Fruit fly (Drosophila melanogaster) whole organism, adult: ENCODE measurements around the gene tub.

Experiments
- CG11617 ChIP-seq: fragments of 200-800 bp; sonication (Bioruptor generic); optimal IDR thresholded peaks from 2 replicates; lab custom pipeline; 2017; ENCODE audit warnings: mild to moderate bottlenecking, missing biosample characterization, missing genetic modification reagents, missing genetic modification characterization
- CG12768 ChIP-seq: fragments of 200-800 bp; sonication (Bioruptor generic); optimal IDR thresholded peaks from 2 replicates; lab custom pipeline; 2017; ENCODE audit warnings: missing biosample characterization, missing genetic modification characterization, mild to moderate bottlenecking, moderate library complexity, missing genetic modification reagents
- CG14711 ChIP-seq: fragments of 200-800 bp; sonication (Bioruptor generic); optimal IDR thresholded peaks from 2 replicates; lab custom pipeline; 2018; ENCODE audit warnings: missing biosample characterization, mild to moderate bottlenecking, missing genetic modification characterization, moderate library complexity
- CG1620 ChIP-seq: fragments of 200-800 bp; sonication (Bioruptor generic); optimal IDR thresholded peaks from 2 replicates; lab custom pipeline; 2016; ENCODE audit warnings: missing biosample characterization, missing genetic modification characterization
- CG33017 ChIP-seq: fragments of 200-800 bp; sonication (Bioruptor generic); optimal IDR thresholded peaks from 2 replicates; lab custom pipeline; 2018; ENCODE audit warnings: missing biosample characterization, mild to moderate bottlenecking, missing genetic modification characterization, moderate library complexity
- CG5204 ChIP-seq: fragments of 200-800 bp; sonication (Bioruptor generic); optimal IDR thresholded peaks from 2 replicates; lab custom pipeline; 2016; ENCODE audit warnings: missing biosample characterization, missing genetic modification characterization
- CG7045 ChIP-seq: fragments of 200-800 bp; sonication (Bioruptor generic); optimal IDR thresholded peaks from 2 replicates; lab custom pipeline; 2017; ENCODE audit warnings: missing biosample characterization, mild to moderate bottlenecking, missing genetic modification characterization
- CG7101 ChIP-seq: fragments of 200-800 bp; sonication (Bioruptor generic); optimal IDR thresholded peaks from 2 replicates; lab custom pipeline; 2018; ENCODE audit warnings: missing biosample characterization, mild to moderate bottlenecking, missing genetic modification characterization, moderate library complexity
- Clk ChIP-seq: fragments of 200-800 bp; sonication (Bioruptor generic); optimal IDR thresholded peaks from 2 replicates; lab custom pipeline; 2017; ENCODE audit warnings: missing biosample characterization, missing genetic modification characterization
- Crg-1 ChIP-seq: fragments of 200-800 bp; sonication (Bioruptor generic); optimal IDR thresholded peaks from 2 replicates; lab custom pipeline; 2016; ENCODE audit warnings: missing biosample characterization, missing genetic modification characterization
- Hr96 ChIP-seq: fragments of 200-800 bp; sonication (Bioruptor generic); optimal IDR thresholded peaks from 2 replicates; lab custom pipeline; 2016; ENCODE audit warnings: missing biosample characterization, missing genetic modification characterization
- Mnt ChIP-seq: fragments of 200-800 bp; sonication (Bioruptor generic); optimal IDR thresholded peaks from 2 replicates; lab custom pipeline; 2016; ENCODE audit warnings: missing biosample characterization, mild to moderate bottlenecking, missing genetic modification characterization
- bab1 ChIP-seq: fragments of 200-800 bp; sonication (Bioruptor generic); optimal IDR thresholded peaks from 3 replicates; lab custom pipeline; 2019; ENCODE audit warnings: missing biosample characterization, mild to moderate bottlenecking, missing genetic modification characterization, moderate library complexity
- cic ChIP-seq: fragments of 200-800 bp; sonication (Bioruptor generic); optimal IDR thresholded peaks from 2 replicates; lab custom pipeline; 2017; ENCODE audit warnings: missing biosample characterization, mild to moderate bottlenecking, missing genetic modification characterization, moderate library complexity
- cnc ChIP-seq, 2 experiments: fragments of >200 bp; optimal IDR thresholded peaks; 2 replicates each; lab custom pipeline; 2017
- kay ChIP-seq: fragments of 200-800 bp; sonication (Bioruptor generic); peaks from one replicate; lab custom pipeline; 2016; ENCODE audit warnings: missing biosample characterization, missing genetic modification characterization, borderline replicate concordance
- ovo ChIP-seq: fragments of 200-800 bp; sonication (Bioruptor generic); optimal IDR thresholded peaks from 2 replicates; lab custom pipeline; 2016; ENCODE audit warnings: missing biosample characterization, missing genetic modification characterization
- pad ChIP-seq: fragments of 200-800 bp; sonication (Bioruptor generic); optimal IDR thresholded peaks from 3 replicates; lab custom pipeline; 2017; ENCODE audit warnings: missing biosample characterization, missing genetic modification characterization, mild to moderate bottlenecking, moderate library complexity, missing genetic modification reagents
- tj ChIP-seq: fragments of 200-800 bp; sonication (Bioruptor generic); optimal IDR thresholded peaks from 3 replicates; lab custom pipeline; 2017; ENCODE audit warnings: missing biosample characterization, mild to moderate bottlenecking, missing genetic modification characterization, moderate library complexity
- toe ChIP-seq: fragments of 200-800 bp; sonication (Bioruptor generic); optimal IDR thresholded peaks from 2 replicates; lab custom pipeline; 2016; ENCODE audit warnings: missing biosample characterization, missing genetic modification characterization

tub gene

DNA sequence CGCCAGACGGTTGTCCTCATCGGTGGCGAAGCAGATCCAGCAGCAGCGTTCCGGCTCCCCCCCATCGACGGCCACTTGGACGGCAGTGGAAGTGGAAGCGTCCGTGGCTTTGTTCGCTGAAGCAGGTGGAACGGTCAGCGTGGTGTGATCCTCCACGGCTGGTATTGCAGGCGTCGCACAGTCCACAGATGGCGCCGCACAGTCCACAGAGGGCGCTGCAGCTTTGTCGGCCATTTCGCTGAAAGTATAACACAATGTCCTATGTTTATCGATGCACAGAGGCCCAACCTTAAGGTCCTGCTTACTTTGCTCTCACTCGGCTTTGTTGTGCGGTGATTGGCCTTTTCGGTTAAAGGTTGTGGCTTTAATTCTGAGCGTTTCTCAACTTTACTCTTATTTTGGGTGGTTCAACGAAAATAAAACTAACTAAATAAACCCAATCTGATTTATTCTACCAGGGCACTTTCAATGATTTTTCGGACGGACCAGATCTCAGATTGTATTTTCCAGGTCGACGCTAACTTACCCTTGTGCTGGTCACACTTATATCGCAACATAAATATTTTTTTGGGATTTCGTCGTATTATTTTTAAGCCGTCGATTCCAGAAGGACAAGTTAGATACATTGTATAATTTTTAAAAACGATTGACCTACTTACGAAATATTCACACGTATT is 10.0 kb downstream of the tub start, which contains the start of gene CG9855:
Gene CG9855 (minus strand): TSS at position 473 of the 677 bp plus-strand sequence.
- TF ChIP-seq CG5204 (GFP tag; lab: Kevin White, UChicago), result no peak
- TF ChIP-seq Clk (GFP tag; lab: Kevin White, UChicago), result no peak
- peak; percentile 66 for TF ChIP-seq bab1 (GFP tag; lab: Kevin White, UChicago)
- no peak for TF ChIP-seq pad (GFP tag; lab: Kevin White, UChicago)
- no peak for TF ChIP-seq cnc (optimal IDR thresholded peaks at IDR 0.05; lab: Kevin White, UChicago)
- no peak for TF ChIP-seq Mnt (GFP tag; lab: Kevin White, UChicago)

DNA sequence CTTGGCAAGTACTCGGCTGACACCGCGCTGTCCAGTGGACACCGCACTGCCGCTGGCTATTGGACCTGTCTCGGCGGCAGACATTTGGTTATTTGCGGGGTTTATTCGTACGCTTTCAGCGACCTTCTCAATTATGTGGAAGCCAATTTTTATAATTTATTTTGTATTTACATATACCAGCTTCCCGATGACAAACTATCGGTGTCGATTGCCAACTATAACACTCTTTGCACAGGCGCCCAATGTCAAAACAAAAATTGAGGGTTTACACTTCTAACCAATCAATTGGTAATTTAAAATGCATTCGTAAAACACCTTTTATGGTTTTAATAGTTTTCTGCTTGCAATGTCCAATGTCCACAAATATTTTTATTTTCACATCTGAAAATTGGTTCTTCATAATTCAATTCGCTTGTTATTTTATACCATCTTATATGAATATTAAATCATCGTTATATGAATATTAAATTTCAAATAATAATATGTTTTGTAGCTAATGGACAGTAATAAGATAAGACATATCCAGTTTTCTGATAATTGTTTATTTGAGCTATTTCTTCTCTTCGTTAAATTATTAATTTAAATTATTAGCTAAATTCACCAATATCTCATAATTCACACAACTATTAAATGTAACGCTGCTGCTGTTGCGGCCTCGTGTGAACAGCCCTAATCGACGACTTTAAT is 12.4 kb downstream of the tub start:
- TF ChIP-seq CG11617 (GFP tag; lab: Kevin White, UChicago) (peak; percentile 18), cic (GFP tag; lab: Kevin White, UChicago) (no peak), CG1620 (GFP tag; lab: Kevin White, UChicago) (no peak), toe (peak; percentile 46)

DNA sequence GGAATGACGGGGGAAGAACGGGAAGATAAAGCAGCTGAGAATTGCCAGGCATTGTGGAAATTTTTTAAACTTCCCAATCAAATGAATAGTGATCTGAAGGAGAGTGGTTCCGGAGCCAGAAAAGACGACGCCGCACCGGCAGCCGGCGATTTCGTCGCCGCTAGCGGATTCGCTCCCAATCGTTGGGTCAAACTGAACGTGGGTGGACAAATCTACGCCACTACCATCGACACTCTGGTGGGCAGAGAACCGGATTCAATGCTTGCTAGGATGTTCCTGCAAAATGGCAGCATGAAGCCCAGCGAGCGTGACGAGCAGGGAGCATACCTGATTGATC is 12.9 kb downstream of the tub start, which contains the start of gene CG14647:
Gene CG14647 (plus strand): TSS at position 14 of the 337 bp plus-strand sequence.
- no peak for TF ChIP-seq CG11617 (GFP tag; lab: Kevin White, UChicago)
- TF ChIP-seq CG14711 (tag; lab: Kevin White, UChicago), result no peak
- TF ChIP-seq ovo, result no peak
- no peak for TF ChIP-seq CG7045 (GFP tag; lab: Kevin White, UChicago)
- no peak for TF ChIP-seq CG1620 (GFP tag; lab: Kevin White, UChicago)

DNA sequence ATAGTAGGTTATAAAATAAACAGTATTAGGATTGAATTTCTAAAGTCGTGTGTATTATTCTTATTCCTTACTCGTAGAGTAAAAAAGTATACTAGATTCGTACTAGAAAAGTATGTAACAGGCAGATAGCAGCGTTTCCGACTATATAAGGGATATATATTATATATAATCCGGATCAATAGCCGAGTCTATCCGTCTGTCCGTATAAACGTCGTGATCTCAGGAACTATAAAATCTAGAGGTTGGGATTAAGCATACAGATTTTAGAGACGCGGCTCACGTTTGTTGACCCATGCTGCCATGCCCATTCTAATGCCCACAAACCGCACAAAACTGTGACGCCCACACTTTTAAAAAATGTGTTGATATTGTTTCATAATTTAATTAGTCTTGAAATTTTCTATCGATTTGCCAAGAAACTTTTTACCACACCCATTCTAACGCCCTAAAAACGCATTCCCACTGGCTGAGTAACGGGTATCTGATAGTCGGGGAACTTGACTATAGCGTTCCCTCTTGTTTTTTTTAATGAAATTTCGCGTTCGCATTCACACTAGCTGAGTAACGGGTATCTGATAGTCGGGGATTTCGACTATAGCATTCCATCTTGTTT is 14.5 kb downstream of the tub start, which contains the start of gene CG9853:
Gene CG9853 (minus strand): TSS at position 51 of the 613 bp plus-strand sequence.
- TF ChIP-seq CG1620 (GFP tag; lab: Kevin White, UChicago) (no peak), Hr96 (GFP tag; lab: Kevin White, UChicago) (no peak), CG7101 (tag; lab: Kevin White, UChicago) (no peak), Mnt (GFP tag; lab: Kevin White, UChicago) (no peak), CG7045 (GFP tag; lab: Kevin White, UChicago) (no peak), CG5204 (GFP tag; lab: Kevin White, UChicago) (no peak), CG11617 (GFP tag; lab: Kevin White, UChicago) (no peak), bab1 (GFP tag; lab: Kevin White, UChicago) (no peak), cnc (optimal IDR thresholded peaks at IDR 0.05; lab: Kevin White, UChicago) (no peak), tj (GFP tag; lab: Kevin White, UChicago) (no peak), Crg-1 (no peak), ovo (no peak), CG33017 (tag; lab: Kevin White, UChicago) (no peak), toe (no peak), CG14711 (tag; lab: Kevin White, UChicago) (no peak)

DNA sequence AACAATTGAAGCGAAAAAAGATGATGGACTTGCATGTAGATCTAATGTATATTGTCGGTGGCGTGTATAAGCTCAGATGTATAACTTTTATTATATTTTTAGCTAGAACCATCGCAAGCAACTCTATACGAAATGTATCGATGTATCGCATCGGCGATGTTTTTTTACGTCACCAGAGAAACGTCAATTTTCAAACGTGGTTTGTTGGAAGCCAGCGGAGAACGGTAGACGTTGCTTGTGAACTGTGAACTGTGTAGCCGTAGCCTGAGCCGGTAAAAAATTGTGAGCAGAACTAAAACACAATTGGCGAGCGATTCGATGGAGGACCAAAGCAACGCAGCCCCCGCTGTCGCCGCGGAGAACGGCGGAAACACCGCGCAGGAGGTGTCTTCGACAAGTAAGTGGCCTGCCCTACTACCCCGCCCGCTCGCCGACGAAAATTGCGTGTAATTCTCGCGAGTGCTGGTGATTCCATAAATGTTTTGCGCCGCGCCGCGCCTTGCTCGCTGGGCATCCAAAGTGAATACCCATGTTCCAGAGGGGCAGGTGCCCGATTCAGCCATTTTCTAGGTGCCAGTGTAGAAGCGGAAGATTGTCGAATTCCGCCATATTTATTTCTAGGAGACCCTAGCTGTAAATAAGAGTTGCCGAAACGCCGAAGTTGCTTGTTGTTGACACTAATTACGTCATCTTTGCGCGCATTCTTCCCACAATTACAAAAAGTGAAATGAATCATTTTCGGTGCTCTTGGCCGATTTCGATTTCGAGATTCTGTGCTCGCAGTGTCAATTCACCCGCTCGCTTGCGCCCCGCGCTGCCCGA is 15.6 kb downstream of the tub start, which contains the start of gene lost:
Gene lost (plus strand): TSS at position 193 of the 822 bp plus-strand sequence.
- TF ChIP-seq pad (GFP tag; lab: Kevin White, UChicago), result peak; percentile 15
- no peak for TF ChIP-seq kay (GFP tag; lab: Kevin White, UChicago)
- TF ChIP-seq Mnt (GFP tag; lab: Kevin White, UChicago), result peak; percentile 79
- no peak for TF ChIP-seq CG7045 (GFP tag; lab: Kevin White, UChicago)
- peak; percentile 28 for TF ChIP-seq ovo
- no peak for TF ChIP-seq CG5204 (GFP tag; lab: Kevin White, UChicago)
- TF ChIP-seq Clk (GFP tag; lab: Kevin White, UChicago), result no peak
- TF ChIP-seq toe, result peak; percentile 55
- TF ChIP-seq CG14711 (tag; lab: Kevin White, UChicago), result peak; percentile 78
- no peak for TF ChIP-seq tj (GFP tag; lab: Kevin White, UChicago)
- no peak for TF ChIP-seq CG1620 (GFP tag; lab: Kevin White, UChicago)
- no peak for TF ChIP-seq Crg-1
- peak; percentile 16 for TF ChIP-seq CG11617 (GFP tag; lab: Kevin White, UChicago)
- TF ChIP-seq cnc (optimal IDR thresholded peaks at IDR 0.05; lab: Kevin White, UChicago), result no peak
- no peak for TF ChIP-seq CG12768 (GFP tag; lab: Kevin White, UChicago)
- TF ChIP-seq cic (GFP tag; lab: Kevin White, UChicago), result peak; percentile 28
- TF ChIP-seq CG33017 (tag; lab: Kevin White, UChicago), result no peak
- TF ChIP-seq CG7101 (tag; lab: Kevin White, UChicago), result peak; percentile 52
- no peak for TF ChIP-seq Hr96 (GFP tag; lab: Kevin White, UChicago)
- TF ChIP-seq bab1 (GFP tag; lab: Kevin White, UChicago), result peak; percentile 35
